Worm (Caenorhabditis elegans) whole organism, L4/young adult: ENCODE measurements around the gene fbxc-25.

Experiments
- W03F9.2 ChIP-seq: fragments of 150-350 bp; optimal IDR thresholded peaks from 2 replicates; lab custom pipeline; 2014; ENCODE audit warnings: missing biosample characterization, missing genetic modification characterization
- dao-5 ChIP-seq: sonication (generic microtip); optimal IDR thresholded peaks from 2 replicates; lab custom pipeline; 2016; ENCODE audit warnings: missing genotype, missing genetic modification characterization, moderate library complexity, missing compliant biosample characterization
- him-1 ChIP-seq: sonication (generic microtip); optimal IDR thresholded peaks from 2 replicates; lab custom pipeline; 2016; ENCODE audit warnings: missing genotype, missing genetic modification reagents, missing genetic modification characterization, missing compliant biosample characterization

ce11 chrII:2332220-2332619 is 36.2 kb upstream of the fbxc-25 start, which contains the start of gene F43C11.8:
- TF ChIP-seq dao-5 (tag; lab: Kevin White, UChicago) (no peak), him-1 (no peak), W03F9.2 (tag; lab: Kevin White, UChicago) (no peak)
